Fruit fly (Drosophila melanogaster): ENCODE results near the gene CG13775.

DNA sequence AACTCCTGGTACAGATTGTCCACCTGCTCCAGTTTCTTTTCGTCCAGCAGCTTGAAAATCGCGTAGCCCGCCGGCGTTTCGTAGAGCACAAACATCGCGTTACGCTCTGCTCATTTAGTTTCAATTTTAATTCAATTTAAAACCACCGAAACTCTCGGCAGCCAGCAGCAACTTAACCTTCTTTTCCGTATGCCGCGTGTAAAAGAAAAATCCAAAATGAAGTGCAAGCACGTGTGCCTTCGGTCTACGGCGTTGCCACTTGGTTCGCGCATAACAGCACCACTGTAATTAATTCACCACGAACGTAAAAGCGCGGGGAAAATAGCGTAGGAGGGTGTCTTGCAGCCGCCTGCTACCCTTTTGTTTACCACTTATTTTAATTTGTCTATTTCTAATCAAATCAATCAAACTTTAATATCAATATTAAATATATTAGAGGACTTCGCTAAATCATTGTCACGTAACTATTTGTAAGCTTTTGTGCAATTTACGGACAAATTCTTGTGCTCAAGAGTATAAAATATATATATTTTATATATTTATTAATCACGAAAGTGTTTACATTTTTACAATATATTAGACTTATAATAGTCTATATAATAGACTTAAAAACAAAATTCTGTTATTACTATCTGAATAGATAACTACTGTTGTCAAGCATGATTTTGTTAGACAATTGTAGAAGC is 38.1 kb downstream of the CG13775 start, which contains the start of gene nop5:
- TF ChIP-seq Smox (GFP tag; optimal IDR thresholded peaks at IDR 0.05) (no peak), CG15336 (GFP tag; IDR thresholded peaks at IDR 0.05) (0 out of 2 replicates have a peak, but pooled peaks have one; percentile 14), dac (GFP tag; optimal IDR thresholded peaks at IDR 0.05) (no peak), CG6808 (GFP tag; optimal IDR thresholded peaks at IDR 0.05) (no peak), esn (GFP tag; optimal IDR thresholded peaks at IDR 0.05) (peak; percentile 72)
